Worm (Caenorhabditis elegans): ENCODE results near the gene C01B10.44.

DNA sequence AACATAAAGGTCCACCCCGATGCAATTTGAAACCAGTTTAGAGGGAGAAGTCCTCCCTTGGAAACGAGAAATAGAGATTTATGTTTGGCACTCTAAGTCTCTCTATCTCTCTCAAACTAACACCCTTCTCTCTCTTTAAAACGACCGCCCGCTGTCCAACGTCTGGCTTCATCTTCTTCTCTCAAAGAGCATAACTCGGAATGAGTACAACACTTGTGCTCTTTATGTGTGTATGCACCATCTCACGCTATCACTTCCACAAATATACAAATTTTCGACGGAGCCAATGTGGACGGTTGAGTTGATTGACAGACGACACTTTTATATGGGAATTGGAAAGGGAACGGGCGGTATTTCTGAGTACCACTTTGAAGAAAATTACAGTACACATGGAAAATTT lies 49.1 kb upstream of the C01B10.44 start:
- no peak for TF ChIP-seq flt-1 (GFP tag; IDR thresholded peaks at IDR 0.05)
- no peak for TF ChIP-seq cog-1 (tag; optimal IDR thresholded peaks at IDR 0.05)
- TF ChIP-seq ztf-23 (GFP tag; IDR thresholded peaks at IDR 0.05) = no peak
- no peak for TF ChIP-seq tab-1 (GFP tag; IDR thresholded peaks at IDR 0.05)

Measured in whole organism, midembryonic.